Worm (Caenorhabditis elegans): ENCODE data around the gene fbxa-22.

The fbxa-22 gene

ce11 chrIII:938569-938968, at the start of gene fbxa-22:
TSS of gene fbxa-22 (plus strand) at chrIII:938869.
- TF ChIP-seq C34F6.9 (tag; optimal IDR thresholded peaks at IDR 0.05) (no peak), mdl-1 (tag; optimal IDR thresholded peaks at IDR 0.05) (no peak), nhr-12 (tag; optimal IDR thresholded peaks at IDR 0.05) (no peak), ceh-82 (tag; optimal IDR thresholded peaks at IDR 0.05) (no peak), zag-1 (tag; optimal IDR thresholded peaks at IDR 0.05) (no peak)

- TF ChIP-seq crh-2 (tag; optimal IDR thresholded peaks at IDR 0.05), result no peak
- TF ChIP-seq nhr-23 (tag; optimal IDR thresholded peaks at IDR 0.05), result no peak
- peak; percentile 64 for TF ChIP-seq C34F6.9 (tag; optimal IDR thresholded peaks at IDR 0.05)
- no peak for TF ChIP-seq dmd-4 (tag; optimal IDR thresholded peaks at IDR 0.05)
- no peak for TF ChIP-seq nhr-21 (tag; optimal IDR thresholded peaks at IDR 0.05)
- TF ChIP-seq unc-55 (GFP tag; optimal IDR thresholded peaks at IDR 0.05), result peak; percentile 11
- TF ChIP-seq F13H6.1 (tag; optimal IDR thresholded peaks at IDR 0.05), result no peak
- no peak for TF ChIP-seq snpc-4 (tag; optimal IDR thresholded peaks at IDR 0.05)
- TF ChIP-seq elt-1 (tag; optimal IDR thresholded peaks at IDR 0.05), result no peak
- TF ChIP-seq gmeb-1 (tag; optimal IDR thresholded peaks at IDR 0.05), result no peak
- TF ChIP-seq egl-27 (tag; optimal IDR thresholded peaks at IDR 0.05), result no peak
- no peak for TF ChIP-seq mbf-1 (tag; optimal IDR thresholded peaks at IDR 0.05)
- no peak for TF ChIP-seq ceh-82 (tag; optimal IDR thresholded peaks at IDR 0.05)
- TF ChIP-seq fos-1 (tag; optimal IDR thresholded peaks at IDR 0.05), result no peak
- TF ChIP-seq lsy-2 (tag; optimal IDR thresholded peaks at IDR 0.05), result peak in 1 of 2 experiments; percentile 69
- no peak for TF ChIP-seq nhr-77 (tag; optimal IDR thresholded peaks at IDR 0.05)
- no peak for TF ChIP-seq peb-1 (tag; optimal IDR thresholded peaks at IDR 0.05)
- TF ChIP-seq blmp-1 (tag; optimal IDR thresholded peaks at IDR 0.05; ENCODE audit: insufficient read depth), result no peak
- no peak for TF ChIP-seq zag-1 (tag; optimal IDR thresholded peaks at IDR 0.05)
- no peak for TF ChIP-seq R02D3.7 (tag; optimal IDR thresholded peaks at IDR 0.05)
- no peak for TF ChIP-seq sem-4 (tag; optimal IDR thresholded peaks at IDR 0.05)
Measured at ce11 chrIII:888983-889549, 49.6 kb upstream of the fbxa-22 start.

DNA sequence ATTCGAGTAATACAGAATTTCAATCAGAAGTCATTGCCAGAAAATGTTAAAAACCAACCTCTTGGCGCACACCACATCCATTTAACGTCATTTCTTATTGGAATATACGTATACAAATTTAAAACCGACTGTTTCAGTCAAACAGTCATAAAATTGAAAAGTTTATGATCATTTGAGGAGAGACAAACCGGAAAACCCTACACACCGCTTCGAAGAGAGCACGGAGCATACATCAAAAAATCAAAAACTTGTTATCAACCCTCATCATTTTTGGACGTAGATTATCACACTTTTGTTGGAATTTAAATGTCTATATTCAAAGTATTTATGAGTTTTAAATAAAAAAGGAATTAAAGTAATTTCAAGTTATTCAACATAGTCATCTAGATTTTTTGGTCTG, 47.7 kb upstream of the fbxa-22 start, which contains the start of gene T24C4.10:
Gene T24C4.10, minus strand, starts transcription at position 230 of the 400 bp plus-strand sequence.
- TF ChIP-seq fos-1 (tag; optimal IDR thresholded peaks at IDR 0.05) (peak; percentile 71), egl-27 (tag; optimal IDR thresholded peaks at IDR 0.05) (no peak)

DNA sequence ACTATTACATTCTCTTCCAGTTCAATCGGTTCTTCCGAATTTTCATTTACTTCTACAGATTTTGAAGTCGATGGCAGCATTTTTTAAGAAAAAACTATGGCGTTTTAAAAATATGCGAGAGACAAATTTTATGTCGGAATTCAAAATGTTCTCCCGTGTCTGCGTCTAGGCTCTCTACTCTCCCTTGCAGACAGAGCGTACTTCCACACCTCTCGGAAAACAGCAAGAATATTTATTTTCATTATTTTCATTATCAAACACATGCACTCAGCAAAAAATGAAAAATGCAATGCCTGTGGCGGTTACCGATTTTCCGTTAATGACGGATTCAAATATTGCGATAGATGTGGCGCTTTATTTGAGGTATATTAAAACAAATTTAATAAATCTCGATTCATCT, 43.1 kb upstream of the fbxa-22 start, which contains the start of the genes ztf-18 and F23H11.2:
Gene ztf-18, minus strand, starts transcription at position 188 of the 400 bp plus-strand sequence.
Gene F23H11.2, plus strand, starts transcription at position 223 of the 400 bp plus-strand sequence.
- TF ChIP-seq sem-4 (tag; optimal IDR thresholded peaks at IDR 0.05) (peak; percentile 50), lin-39 (tag; optimal IDR thresholded peaks at IDR 0.05) (no peak)

DNA sequence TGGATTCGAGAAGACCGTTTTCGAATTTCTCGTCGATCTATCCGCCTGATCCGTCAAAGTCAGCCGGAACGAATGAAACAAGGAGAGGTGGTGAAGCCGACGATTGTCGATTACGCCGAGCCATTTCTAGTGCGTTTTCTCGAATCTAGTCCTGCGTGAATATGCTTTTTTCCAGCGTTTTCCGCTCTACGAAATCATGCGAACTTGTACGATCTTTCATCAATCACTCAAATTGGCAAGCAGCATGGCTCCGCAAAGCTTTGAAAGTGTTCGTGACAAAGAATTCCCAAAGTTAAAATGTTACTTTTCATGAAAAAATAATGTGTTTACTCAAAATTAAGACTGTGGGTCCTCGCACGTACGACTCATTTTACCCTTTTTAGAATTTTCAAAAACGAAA, 41.8 kb upstream of the fbxa-22 start:
- no peak for TF ChIP-seq egl-27 (tag; optimal IDR thresholded peaks at IDR 0.05)
- no peak for TF ChIP-seq nhr-10 (tag; optimal IDR thresholded peaks at IDR 0.05)
- no peak for TF ChIP-seq peb-1 (tag; optimal IDR thresholded peaks at IDR 0.05)
- no peak for TF ChIP-seq lin-11 (tag; optimal IDR thresholded peaks at IDR 0.05)
- TF ChIP-seq nhr-6 (tag; optimal IDR thresholded peaks at IDR 0.05), result no peak
- no peak for TF ChIP-seq mab-5 (tag; optimal IDR thresholded peaks at IDR 0.05)
- TF ChIP-seq nhr-237 (tag; optimal IDR thresholded peaks at IDR 0.05), result no peak
- TF ChIP-seq mdl-1 (tag; optimal IDR thresholded peaks at IDR 0.05), result no peak
- no peak for TF ChIP-seq sem-4 (tag; optimal IDR thresholded peaks at IDR 0.05)
- no peak for TF ChIP-seq F13H6.1 (tag; optimal IDR thresholded peaks at IDR 0.05)
- TF ChIP-seq ztf-1 (GFP tag; conservative IDR thresholded peaks at IDR 0.05), result no peak
- TF ChIP-seq dmd-4 (tag; optimal IDR thresholded peaks at IDR 0.05), result no peak
- TF ChIP-seq unc-62 (GFP tag; optimal IDR thresholded peaks at IDR 0.05), result no peak
- no peak for TF ChIP-seq nhr-21 (tag; optimal IDR thresholded peaks at IDR 0.05)
- no peak for TF ChIP-seq R02D3.7 (tag; optimal IDR thresholded peaks at IDR 0.05)

DNA sequence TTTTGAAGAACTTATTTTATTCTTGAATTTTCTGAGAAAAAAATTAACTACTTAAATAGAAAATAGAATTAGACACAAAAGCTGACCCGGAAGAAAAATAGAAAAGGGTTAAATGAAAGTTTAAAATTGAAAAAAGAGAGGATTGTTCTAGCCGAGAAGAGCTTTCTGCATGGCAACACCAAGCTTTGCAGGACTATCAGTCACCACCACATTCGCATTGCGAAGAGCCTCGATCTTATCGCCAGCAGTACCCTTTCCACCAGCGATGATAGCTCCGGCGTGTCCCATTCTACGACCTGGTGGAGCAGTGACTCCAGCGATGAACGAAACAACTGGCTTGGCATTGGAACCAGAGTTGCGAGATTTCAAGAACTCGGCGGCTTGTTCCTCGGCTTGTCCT, 38.5 kb upstream of the fbxa-22 start:
- TF ChIP-seq mbf-1 (tag; optimal IDR thresholded peaks at IDR 0.05) (no peak), R02D3.7 (tag; optimal IDR thresholded peaks at IDR 0.05) (no peak), Y55F3AM.14 (GFP tag; optimal IDR thresholded peaks at IDR 0.05) (no peak), lin-11 (tag; optimal IDR thresholded peaks at IDR 0.05) (no peak), crh-2 (tag; optimal IDR thresholded peaks at IDR 0.05) (no peak), ama-1 (optimal IDR thresholded peaks at IDR 0.05) (no peak), unc-62 (GFP tag; optimal IDR thresholded peaks at IDR 0.05) (no peak), F13H6.1 (tag; optimal IDR thresholded peaks at IDR 0.05) (no peak), sem-4 (tag; optimal IDR thresholded peaks at IDR 0.05) (no peak), elt-1 (tag; optimal IDR thresholded peaks at IDR 0.05) (no peak), nhr-129 (tag; optimal IDR thresholded peaks at IDR 0.05) (no peak)

All from whole organism, L2 larva.